Worm (Caenorhabditis elegans): ENCODE data around the gene oops-1.

Gene oops-1

ce11 chrIV:5846269-5846668 lies 32.3 kb upstream of the oops-1 start, which contains the start of gene sams-4:
TSS of gene sams-4 (minus strand) at chrIV:5846369.
- TF ChIP-seq B0310.2 (tag; optimal IDR thresholded peaks at IDR 0.05) (no peak), hnd-1 (tag; optimal IDR thresholded peaks at IDR 0.05) (no peak), flt-1 (GFP tag; IDR thresholded peaks at IDR 0.05) (no peak), aly-1 (tag; optimal IDR thresholded peaks at IDR 0.05) (no peak), sea-1 (GFP tag; conservative IDR thresholded peaks at IDR 0.05) (no peak), pes-1 (GFP tag; IDR thresholded peaks at IDR 0.05) (no peak), ama-1 (optimal IDR thresholded peaks at IDR 0.05) (no peak), hmg-4 (GFP tag; optimal IDR thresholded peaks at IDR 0.05) (no peak), ets-7 (tag; optimal IDR thresholded peaks at IDR 0.05) (no peak), ceh-13 (GFP tag; optimal IDR thresholded peaks at IDR 0.05) (no peak), tbx-11 (GFP tag; IDR thresholded peaks at IDR 0.05) (no peak), hmbx-1 (tag; optimal IDR thresholded peaks at IDR 0.05) (no peak), scrt-1 (GFP tag; IDR thresholded peaks at IDR 0.05) (no peak), ceh-36 (tag; optimal IDR thresholded peaks at IDR 0.05) (no peak), tbx-37 (GFP tag; conservative IDR thresholded peaks at IDR 0.05) (no peak)

- TF ChIP-seq tbx-11 (GFP tag; IDR thresholded peaks at IDR 0.05) (no peak), tbx-37 (GFP tag; conservative IDR thresholded peaks at IDR 0.05) (no peak), ama-1 (optimal IDR thresholded peaks at IDR 0.05) (no peak), pes-1 (GFP tag; IDR thresholded peaks at IDR 0.05) (no peak), ceh-13 (GFP tag; optimal IDR thresholded peaks at IDR 0.05) (no peak), ets-7 (tag; optimal IDR thresholded peaks at IDR 0.05) (no peak), sea-1 (GFP tag; conservative IDR thresholded peaks at IDR 0.05) (no peak), hmbx-1 (tag; optimal IDR thresholded peaks at IDR 0.05) (no peak), hmg-4 (GFP tag; optimal IDR thresholded peaks at IDR 0.05) (no peak), aly-1 (tag; optimal IDR thresholded peaks at IDR 0.05) (no peak), F13C5.2 (tag; optimal IDR thresholded peaks at IDR 0.05) (no peak), B0310.2 (tag; optimal IDR thresholded peaks at IDR 0.05) (no peak), flt-1 (GFP tag; IDR thresholded peaks at IDR 0.05) (no peak)
Observed at ce11 chrIV:5842905-5843304, 29.0 kb upstream of the oops-1 start.

- TF ChIP-seq ama-1 (optimal IDR thresholded peaks at IDR 0.05) (no peak), aly-1 (tag; optimal IDR thresholded peaks at IDR 0.05) (no peak), hmbx-1 (tag; optimal IDR thresholded peaks at IDR 0.05) (no peak), tbx-11 (GFP tag; IDR thresholded peaks at IDR 0.05) (no peak), pes-1 (GFP tag; IDR thresholded peaks at IDR 0.05) (no peak), tra-4 (tag; optimal IDR thresholded peaks at IDR 0.05) (no peak), hnd-1 (tag; optimal IDR thresholded peaks at IDR 0.05) (no peak), hmg-4 (GFP tag; optimal IDR thresholded peaks at IDR 0.05) (no peak), B0310.2 (tag; optimal IDR thresholded peaks at IDR 0.05) (no peak), ets-7 (tag; optimal IDR thresholded peaks at IDR 0.05) (no peak), flt-1 (GFP tag; IDR thresholded peaks at IDR 0.05) (no peak), sea-1 (GFP tag; conservative IDR thresholded peaks at IDR 0.05) (no peak), F13C5.2 (tag; optimal IDR thresholded peaks at IDR 0.05) (no peak), scrt-1 (GFP tag; IDR thresholded peaks at IDR 0.05) (no peak), ceh-36 (tag; optimal IDR thresholded peaks at IDR 0.05) (no peak), ceh-13 (GFP tag; optimal IDR thresholded peaks at IDR 0.05) (no peak), tbx-37 (GFP tag; conservative IDR thresholded peaks at IDR 0.05) (no peak)
Observed at ce11 chrIV:5839178-5839577, 25.2 kb upstream of the oops-1 start, which contains the start of gene C06E7.2. TSS of gene C06E7.2 (plus strand) at chrIV:5839478.

ce11 chrIV:5834182-5834581 lies 20.2 kb upstream of the oops-1 start:
- no peak for TF ChIP-seq hmg-4 (GFP tag; optimal IDR thresholded peaks at IDR 0.05)
- TF ChIP-seq tra-4 (tag; optimal IDR thresholded peaks at IDR 0.05) = no peak
- no peak for TF ChIP-seq sea-1 (GFP tag; conservative IDR thresholded peaks at IDR 0.05)
- no peak for TF ChIP-seq pes-1 (GFP tag; IDR thresholded peaks at IDR 0.05)
- no peak for TF ChIP-seq ceh-36 (tag; optimal IDR thresholded peaks at IDR 0.05)
- no peak for TF ChIP-seq ets-7 (tag; optimal IDR thresholded peaks at IDR 0.05)
- TF ChIP-seq flt-1 (GFP tag; IDR thresholded peaks at IDR 0.05) = no peak
- TF ChIP-seq B0310.2 (tag; optimal IDR thresholded peaks at IDR 0.05) = no peak
- TF ChIP-seq hmbx-1 (tag; optimal IDR thresholded peaks at IDR 0.05) = no peak
- no peak for TF ChIP-seq scrt-1 (GFP tag; IDR thresholded peaks at IDR 0.05)
- TF ChIP-seq aly-1 (tag; optimal IDR thresholded peaks at IDR 0.05) = no peak
- TF ChIP-seq ceh-13 (GFP tag; optimal IDR thresholded peaks at IDR 0.05) = no peak
- TF ChIP-seq ama-1 (optimal IDR thresholded peaks at IDR 0.05) = no peak
- TF ChIP-seq hnd-1 (tag; optimal IDR thresholded peaks at IDR 0.05) = no peak

ce11 chrIV:5832801-5833200 lies 18.9 kb upstream of the oops-1 start:
- no peak for TF ChIP-seq ceh-36 (tag; optimal IDR thresholded peaks at IDR 0.05)
- no peak for TF ChIP-seq scrt-1 (GFP tag; IDR thresholded peaks at IDR 0.05)
- TF ChIP-seq flt-1 (GFP tag; IDR thresholded peaks at IDR 0.05) = no peak
- TF ChIP-seq hmbx-1 (tag; optimal IDR thresholded peaks at IDR 0.05) = no peak
- TF ChIP-seq tra-4 (tag; optimal IDR thresholded peaks at IDR 0.05) = no peak
- no peak for TF ChIP-seq ceh-13 (GFP tag; optimal IDR thresholded peaks at IDR 0.05)
- no peak for TF ChIP-seq B0310.2 (tag; optimal IDR thresholded peaks at IDR 0.05)
- TF ChIP-seq F13C5.2 (tag; optimal IDR thresholded peaks at IDR 0.05) = no peak
- no peak for TF ChIP-seq ets-7 (tag; optimal IDR thresholded peaks at IDR 0.05)
- TF ChIP-seq tbx-11 (GFP tag; IDR thresholded peaks at IDR 0.05) = no peak
- no peak for TF ChIP-seq sea-1 (GFP tag; conservative IDR thresholded peaks at IDR 0.05)

ce11 chrIV:5824493-5824892 lies 10.6 kb upstream of the oops-1 start, which contains the start of gene egal-1:
TSS of gene egal-1 (plus strand) at chrIV:5824793.
- TF ChIP-seq ceh-13 (GFP tag; optimal IDR thresholded peaks at IDR 0.05) = no peak
- TF ChIP-seq ets-7 (tag; optimal IDR thresholded peaks at IDR 0.05) = no peak
- no peak for TF ChIP-seq tbx-37 (GFP tag; conservative IDR thresholded peaks at IDR 0.05)
- TF ChIP-seq tbx-11 (GFP tag; IDR thresholded peaks at IDR 0.05) = no peak
- no peak for TF ChIP-seq flt-1 (GFP tag; IDR thresholded peaks at IDR 0.05)
- no peak for TF ChIP-seq hmg-4 (GFP tag; optimal IDR thresholded peaks at IDR 0.05)
- TF ChIP-seq B0310.2 (tag; optimal IDR thresholded peaks at IDR 0.05) = no peak
- TF ChIP-seq pes-1 (GFP tag; IDR thresholded peaks at IDR 0.05) = no peak
- TF ChIP-seq tra-4 (tag; optimal IDR thresholded peaks at IDR 0.05) = no peak
- no peak for TF ChIP-seq scrt-1 (GFP tag; IDR thresholded peaks at IDR 0.05)
- no peak for TF ChIP-seq ceh-36 (tag; optimal IDR thresholded peaks at IDR 0.05)
- no peak for TF ChIP-seq aly-1 (tag; optimal IDR thresholded peaks at IDR 0.05)
- TF ChIP-seq F13C5.2 (tag; optimal IDR thresholded peaks at IDR 0.05) = no peak
- TF ChIP-seq hnd-1 (tag; optimal IDR thresholded peaks at IDR 0.05) = no peak
- no peak for TF ChIP-seq ama-1 (optimal IDR thresholded peaks at IDR 0.05)
- no peak for TF ChIP-seq sea-1 (GFP tag; conservative IDR thresholded peaks at IDR 0.05)

ce11 chrIV:5821997-5822396 lies 8.1 kb upstream of the oops-1 start:
- no peak for TF ChIP-seq B0310.2 (tag; optimal IDR thresholded peaks at IDR 0.05)
- no peak for TF ChIP-seq scrt-1 (GFP tag; IDR thresholded peaks at IDR 0.05)
- TF ChIP-seq tra-4 (tag; optimal IDR thresholded peaks at IDR 0.05) = no peak
- TF ChIP-seq flt-1 (GFP tag; IDR thresholded peaks at IDR 0.05) = no peak
- no peak for TF ChIP-seq ceh-13 (GFP tag; optimal IDR thresholded peaks at IDR 0.05)
- no peak for TF ChIP-seq hmbx-1 (tag; optimal IDR thresholded peaks at IDR 0.05)
- no peak for TF ChIP-seq F13C5.2 (tag; optimal IDR thresholded peaks at IDR 0.05)
- TF ChIP-seq ets-7 (tag; optimal IDR thresholded peaks at IDR 0.05) = no peak
- no peak for TF ChIP-seq pes-1 (GFP tag; IDR thresholded peaks at IDR 0.05)
- TF ChIP-seq ceh-36 (tag; optimal IDR thresholded peaks at IDR 0.05) = no peak
- no peak for TF ChIP-seq hnd-1 (tag; optimal IDR thresholded peaks at IDR 0.05)
- no peak for TF ChIP-seq tbx-37 (GFP tag; conservative IDR thresholded peaks at IDR 0.05)
- no peak for TF ChIP-seq ama-1 (optimal IDR thresholded peaks at IDR 0.05)
- no peak for TF ChIP-seq tbx-11 (GFP tag; IDR thresholded peaks at IDR 0.05)
- no peak for TF ChIP-seq aly-1 (tag; optimal IDR thresholded peaks at IDR 0.05)
